Worm (Caenorhabditis elegans) whole organism, early embryonic: Measurements from ENCODE around the gene math-13.
"Not testable (repeated sequence)": the region's sequence is repeated elsewhere in the genome, so short reads cannot be mapped to it uniquely, and the experiment has no call there.

ENCODE experiments used
- B0310.2 ChIP-seq: sonication (generic microtip); optimal IDR thresholded peaks from 2 replicates; lab custom pipeline; 2016; ENCODE audit warnings: mild to moderate bottlenecking, missing genetic modification characterization, missing compliant biosample characterization
- F13C5.2 ChIP-seq: sonication (generic microtip); optimal IDR thresholded peaks from 2 replicates; lab custom pipeline; 2017; ENCODE audit warnings: mild to moderate bottlenecking, missing genetic modification characterization, inconsistent platforms, missing compliant biosample characterization
- aly-1 ChIP-seq: sonication (generic microtip); optimal IDR thresholded peaks from 2 replicates; lab custom pipeline; 2016; ENCODE audit warnings: missing genetic modification characterization, missing compliant biosample characterization
- ama-1 ChIP-seq: fragments of 150-350 bp; optimal IDR thresholded peaks from 2 replicates; lab custom pipeline; 2014
- ceh-13 ChIP-seq: fragments of 200-800 bp; sonication (Bioruptor generic); optimal IDR thresholded peaks from 2 replicates; lab custom pipeline; 2018; ENCODE audit warnings: mild to moderate bottlenecking, missing genetic modification characterization, missing compliant biosample characterization
- ceh-36 ChIP-seq: sonication (generic microtip); optimal IDR thresholded peaks from 2 replicates; lab custom pipeline; 2016; ENCODE audit warnings: missing genetic modification characterization, inconsistent platforms, missing compliant biosample characterization
- ets-7 ChIP-seq: sonication (generic microtip); optimal IDR thresholded peaks from 2 replicates; lab custom pipeline; 2016; ENCODE audit warnings: missing genotype, missing genetic modification characterization, missing compliant biosample characterization
- flt-1 ChIP-seq: fragments of 200-800 bp; sonication (Bioruptor generic); IDR thresholded peaks from 2 replicates; pipeline ENCODE4 v1.3.6; 2022; ENCODE audit warnings: missing genetic modification characterization, missing compliant biosample characterization
- hmbx-1 ChIP-seq: sonication (generic microtip); optimal IDR thresholded peaks from 2 replicates; lab custom pipeline; 2016; ENCODE audit warnings: mild to moderate bottlenecking, missing genetic modification characterization, missing compliant biosample characterization
- hmg-4 ChIP-seq: fragments of 200-800 bp; sonication (Bioruptor generic); optimal IDR thresholded peaks from 2 replicates; lab custom pipeline; 2018; ENCODE audit warnings: mild to moderate bottlenecking, missing genetic modification characterization, missing compliant biosample characterization
- hnd-1 ChIP-seq: sonication (generic microtip); optimal IDR thresholded peaks from 2 replicates; lab custom pipeline; 2016; ENCODE audit warnings: missing genetic modification characterization, missing compliant biosample characterization
- pes-1 ChIP-seq: fragments of 200-800 bp; sonication (Bioruptor generic); IDR thresholded peaks from 2 replicates; pipeline ENCODE4 v1.3.6; 2022; ENCODE audit warnings: missing genetic modification reagents, missing genetic modification characterization, missing compliant biosample characterization
- scrt-1 ChIP-seq: fragments of 200-800 bp; sonication (Bioruptor generic); IDR thresholded peaks from 2 replicates; pipeline ENCODE4 v1.3.6; 2022; ENCODE audit warnings: missing genetic modification characterization, missing compliant biosample characterization
- sea-1 ChIP-seq: fragments of 200-800 bp; sonication (Bioruptor generic); conservative IDR thresholded peaks from 2 replicates; pipeline ENCODE4 v1.3.6; 2022; ENCODE audit warnings: missing genetic modification characterization, missing compliant biosample characterization
- tbx-11 ChIP-seq: fragments of 200-800 bp; sonication (Bioruptor generic); IDR thresholded peaks from 2 replicates; pipeline ENCODE4 v1.3.6; 2022; ENCODE audit warnings: missing genetic modification characterization, missing compliant biosample characterization
- tbx-37 ChIP-seq: fragments of 200-800 bp; sonication (Bioruptor generic); conservative IDR thresholded peaks from 2 replicates; pipeline ENCODE4 v1.3.6; 2022; ENCODE audit warnings: missing genetic modification reagents, missing genetic modification characterization, missing compliant biosample characterization
- tra-4 ChIP-seq: sonication (generic microtip); optimal IDR thresholded peaks from 2 replicates; lab custom pipeline; 2017; ENCODE audit warnings: missing genetic modification characterization, missing compliant biosample characterization

The math-13 gene

ce11 chrII:1850299-1850698, 25.5 kb upstream of the math-13 start, which contains the start of gene fbxb-96:
TSS of gene fbxb-96 (minus strand) at chrII:1850399.
- no peak for TF ChIP-seq tra-4 (tag; lab: Kevin White, UChicago)
- no peak for TF ChIP-seq tbx-11
- TF ChIP-seq hnd-1 (tag; lab: Kevin White, UChicago), result no peak
- TF ChIP-seq aly-1, result no peak
- no peak for TF ChIP-seq pes-1
- no peak for TF ChIP-seq F13C5.2 (tag; lab: Kevin White, UChicago)
- no peak for TF ChIP-seq ama-1 (lab: Kevin White, UChicago)
- no peak for TF ChIP-seq flt-1 (GFP tag; lab: Robert Waterston, UW)
- no peak for TF ChIP-seq ceh-36 (tag; lab: Kevin White, UChicago)
- no peak for TF ChIP-seq scrt-1
- no peak for TF ChIP-seq sea-1
- TF ChIP-seq ets-7 (tag; lab: Kevin White, UChicago), result no peak

ce11 chrII:1850840-1851294, 24.9 kb upstream of the math-13 start, which contains the start of gene C52E2.3:
TSS of gene C52E2.3 (plus strand) at chrII:1851244.
- no peak for TF ChIP-seq scrt-1
- TF ChIP-seq ceh-36 (tag; lab: Kevin White, UChicago), result no peak
- no peak for TF ChIP-seq hmg-4 (GFP tag; lab: Kevin White, UChicago)
- no peak for TF ChIP-seq hmbx-1 (tag; lab: Kevin White, UChicago)
- no peak for TF ChIP-seq aly-1
- TF ChIP-seq flt-1 (GFP tag; lab: Robert Waterston, UW), result no peak
- no peak for TF ChIP-seq tbx-37 (GFP tag; lab: Robert Waterston, UW)
- TF ChIP-seq hnd-1 (tag; lab: Kevin White, UChicago), result no peak
- TF ChIP-seq ceh-13 (GFP tag; lab: Kevin White, UChicago), result no peak
- TF ChIP-seq F13C5.2 (tag; lab: Kevin White, UChicago), result no peak
- no peak for TF ChIP-seq ets-7 (tag; lab: Kevin White, UChicago)
- TF ChIP-seq tra-4 (tag; lab: Kevin White, UChicago), result no peak
- no peak for TF ChIP-seq ama-1 (lab: Kevin White, UChicago)

ce11 chrII:1851716-1852115, 24.0 kb upstream of the math-13 start:
- no peak for TF ChIP-seq B0310.2 (tag; lab: Kevin White, UChicago)
- TF ChIP-seq tbx-37 (GFP tag; lab: Robert Waterston, UW), result no peak
- no peak for TF ChIP-seq ceh-13 (GFP tag; lab: Kevin White, UChicago)
- TF ChIP-seq ama-1 (lab: Kevin White, UChicago), result no peak
- no peak for TF ChIP-seq sea-1
- no peak for TF ChIP-seq hmbx-1 (tag; lab: Kevin White, UChicago)
- TF ChIP-seq ets-7 (tag; lab: Kevin White, UChicago), result no peak
- no peak for TF ChIP-seq ceh-36 (tag; lab: Kevin White, UChicago)
- no peak for TF ChIP-seq scrt-1
- TF ChIP-seq pes-1, result no peak
- no peak for TF ChIP-seq hmg-4 (GFP tag; lab: Kevin White, UChicago)

- TF ChIP-seq hnd-1 (tag; lab: Kevin White, UChicago) (no peak), hmg-4 (GFP tag; lab: Kevin White, UChicago) (no peak), aly-1 (no peak), flt-1 (GFP tag; lab: Robert Waterston, UW) (no peak), tra-4 (tag; lab: Kevin White, UChicago) (no peak), ama-1 (lab: Kevin White, UChicago) (no peak), tbx-11 (no peak), sea-1 (no peak), ceh-13 (GFP tag; lab: Kevin White, UChicago) (no peak), B0310.2 (tag; lab: Kevin White, UChicago) (no peak), ceh-36 (tag; lab: Kevin White, UChicago) (no peak), F13C5.2 (tag; lab: Kevin White, UChicago) (no peak)
Observed at ce11 chrII:1852503-1852902, 23.3 kb upstream of the math-13 start, which contains the start of gene C52E2.2. TSS of gene C52E2.2 (plus strand) at chrII:1852803.

ce11 chrII:1854094-1854493, 21.7 kb upstream of the math-13 start, which contains the start of gene fbxb-95:
TSS of gene fbxb-95 (plus strand) at chrII:1854394.
- not testable (repeated sequence) for TF ChIP-seq ets-7 (tag; lab: Kevin White, UChicago); scrt-1; ama-1 (lab: Kevin White, UChicago)

ce11 chrII:1861285-1861793, 14.4 kb upstream of the math-13 start, which contains the start of gene C16C4.18:
TSS of gene C16C4.18 (minus strand) at chrII:1861335.
- TF ChIP-seq hmbx-1 (tag; lab: Kevin White, UChicago); aly-1; ceh-36 (tag; lab: Kevin White, UChicago): not testable (repeated sequence)

- not testable (repeated sequence) for TF ChIP-seq ets-7 (tag; lab: Kevin White, UChicago); ceh-13 (GFP tag; lab: Kevin White, UChicago); tbx-37 (GFP tag; lab: Robert Waterston, UW)
Observed at ce11 chrII:1862334-1862733, 13.4 kb upstream of the math-13 start, which contains the start of gene fbxb-98. TSS of gene fbxb-98 (plus strand) at chrII:1862634.

ce11 chrII:1864278-1864677, 11.5 kb upstream of the math-13 start, which contains the start of gene C16C4.17:
TSS of gene C16C4.17 (plus strand) at chrII:1864578.
- no peak for TF ChIP-seq aly-1
- no peak for TF ChIP-seq ama-1 (lab: Kevin White, UChicago)
- no peak for TF ChIP-seq scrt-1
- no peak for TF ChIP-seq tbx-11
- TF ChIP-seq flt-1 (GFP tag; lab: Robert Waterston, UW), result no peak
- no peak for TF ChIP-seq hnd-1 (tag; lab: Kevin White, UChicago)
- TF ChIP-seq ceh-36 (tag; lab: Kevin White, UChicago), result no peak
- no peak for TF ChIP-seq F13C5.2 (tag; lab: Kevin White, UChicago)
- no peak for TF ChIP-seq B0310.2 (tag; lab: Kevin White, UChicago)
- TF ChIP-seq ceh-13 (GFP tag; lab: Kevin White, UChicago), result no peak
- TF ChIP-seq sea-1, result no peak
